Worm (Caenorhabditis elegans) whole organism, L1 larva: ENCODE data around the gene ZK105.1.

Source experiments
- C16A3.4 ChIP-seq: fragments of 150-350 bp; optimal IDR thresholded peaks from 2 replicates; lab custom pipeline; 2014; ENCODE audit warnings: missing biosample characterization, missing genetic modification characterization
- C34B4.2 ChIP-seq: sonication (generic microtip); optimal IDR thresholded peaks from 2 replicates; lab custom pipeline; 2017; ENCODE audit warnings: mild to moderate bottlenecking, missing genetic modification characterization, missing compliant biosample characterization
- F16B12.6 ChIP-seq: fragments of 150-350 bp; optimal IDR thresholded peaks from 2 replicates; lab custom pipeline; 2014; ENCODE audit warnings: missing biosample characterization, missing genetic modification characterization
- alr-1 ChIP-seq: fragments of 200-800 bp; sonication (Bioruptor generic); optimal IDR thresholded peaks from 2 replicates; lab custom pipeline; 2018; ENCODE audit warnings: borderline replicate concordance, mild to moderate bottlenecking, missing genetic modification characterization, missing compliant biosample characterization
- ceh-88 ChIP-seq: fragments of 200-800 bp; sonication (Bioruptor generic); IDR thresholded peaks from 2 replicates; pipeline ENCODE4 v1.3.6; 2022; ENCODE audit warnings: missing genetic modification characterization, missing compliant biosample characterization
- ceh-90 ChIP-seq: sonication (generic microtip); optimal IDR thresholded peaks from 2 replicates; lab custom pipeline; 2016; ENCODE audit warnings: missing genetic modification characterization, missing compliant biosample characterization
- ces-1 ChIP-seq: fragments of 150-350 bp; optimal IDR thresholded peaks from 2 replicates; lab custom pipeline; 2014; ENCODE audit warnings: missing biosample characterization, missing genetic modification reagents, missing genetic modification characterization
- dsc-1 ChIP-seq: sonication (generic microtip); optimal IDR thresholded peaks from 2 replicates; lab custom pipeline; 2016; ENCODE audit warnings: mild to moderate bottlenecking, missing genetic modification characterization, missing compliant biosample characterization
- egl-27 ChIP-seq, 2 experiments: fragments of 150-350 bp in 1 of 2; sonication (generic microtip); optimal IDR thresholded peaks; 3 replicates each; lab custom pipeline; 2017 to 2018; ENCODE audit warnings: missing biosample characterization in 2 of 2, missing genetic modification characterization in 2 of 2, missing genetic modification reagents in 2 of 2
- elt-3 ChIP-seq, 6 experiments: fragments of 150-350 bp in 1 of 6; sonication (generic microtip); optimal IDR thresholded peaks; 2 replicates each; lab custom pipeline; 2017 to 2018; ENCODE audit warnings: missing biosample characterization in 6 of 6, missing genetic modification characterization in 6 of 6, inconsistent platforms in 1 of 6
- fkh-8 ChIP-seq: sonication (generic microtip); optimal IDR thresholded peaks from 2 replicates; lab custom pipeline; 2016; ENCODE audit warnings: mild to moderate bottlenecking, missing genetic modification characterization, missing compliant biosample characterization
- hpl-2 ChIP-seq: fragments of 150-350 bp; optimal IDR thresholded peaks from 2 replicates; lab custom pipeline; 2014; ENCODE audit warnings: missing biosample characterization, missing genetic modification reagents, missing genetic modification characterization
- lin-39 ChIP-seq: fragments of 150-350 bp; optimal IDR thresholded peaks from 2 replicates; lab custom pipeline; 2014; ENCODE audit warnings: missing biosample characterization, missing genetic modification reagents, missing genetic modification characterization
- lir-3 ChIP-seq: sonication (generic microtip); optimal IDR thresholded peaks from 2 replicates; lab custom pipeline; 2016; ENCODE audit warnings: mild to moderate bottlenecking, missing genetic modification characterization, moderate library complexity, missing compliant biosample characterization; ENCODE audit not compliant: poor library complexity
- mab-9 ChIP-seq: fragments of 200-800 bp; sonication (Bioruptor generic); IDR thresholded peaks from 2 replicates; pipeline ENCODE4 v1.3.6; 2022; ENCODE audit warnings: missing genetic modification reagents, missing genetic modification characterization, missing compliant biosample characterization
- mdl-1 ChIP-seq, 2 experiments: fragments of 150-350 bp; optimal IDR thresholded peaks; 2 replicates each; lab custom pipeline; 2014 to 2017; ENCODE audit warnings: missing biosample characterization in 2 of 2, missing genetic modification characterization in 2 of 2, inconsistent platforms in 1 of 2
- mef-2 ChIP-seq: fragments of 150-350 bp; optimal IDR thresholded peaks from 2 replicates; lab custom pipeline; 2014; ENCODE audit warnings: missing biosample characterization, missing genetic modification characterization
- mep-1 ChIP-seq: fragments of 150-350 bp; optimal IDR thresholded peaks from 2 replicates; lab custom pipeline; 2014; ENCODE audit warnings: missing biosample characterization, missing genetic modification characterization
- nhr-12 ChIP-seq: sonication (generic microtip); optimal IDR thresholded peaks from 2 replicates; lab custom pipeline; 2017; ENCODE audit warnings: missing biosample characterization, missing genetic modification characterization
- nhr-237 ChIP-seq: fragments of 150-350 bp; optimal IDR thresholded peaks from 2 replicates; lab custom pipeline; 2014; ENCODE audit warnings: missing biosample characterization, missing genetic modification characterization
- nhr-76 ChIP-seq: sonication (generic microtip); optimal IDR thresholded peaks from 2 replicates; lab custom pipeline; 2017; ENCODE audit warnings: missing biosample characterization, missing genetic modification characterization
- nhr-84 ChIP-seq: sonication (generic microtip); optimal IDR thresholded peaks from 2 replicates; lab custom pipeline; 2017; ENCODE audit warnings: missing biosample characterization, missing genetic modification characterization
- nhr-85 ChIP-seq: sonication (generic microtip); peaks from one replicate; lab custom pipeline; 2016; ENCODE audit warnings: missing genetic modification characterization, inconsistent platforms, missing compliant biosample characterization
- nhr-90 ChIP-seq: sonication (generic microtip); optimal IDR thresholded peaks from 2 replicates; lab custom pipeline; 2016; ENCODE audit warnings: mild to moderate bottlenecking, missing genetic modification characterization, missing compliant biosample characterization; ENCODE audit not compliant: poor library complexity
- pag-3 ChIP-seq: sonication (generic microtip); optimal IDR thresholded peaks from 2 replicates; lab custom pipeline; 2017; ENCODE audit warnings: missing genetic modification characterization, mild to moderate bottlenecking, missing compliant biosample characterization, antibody characterized with exemption, borderline replicate concordance; ENCODE audit not compliant: insufficient read depth
- rnt-1 ChIP-seq: sonication (generic microtip); optimal IDR thresholded peaks from 2 replicates; lab custom pipeline; 2016; ENCODE audit warnings: mild to moderate bottlenecking, missing genetic modification characterization, moderate library complexity, missing compliant biosample characterization
- sox-4 ChIP-seq: sonication (generic microtip); optimal IDR thresholded peaks from 2 replicates; lab custom pipeline; 2016; ENCODE audit warnings: missing genetic modification characterization, missing compliant biosample characterization
- sptf-1 ChIP-seq: fragments of 150-350 bp; optimal IDR thresholded peaks from 2 replicates; lab custom pipeline; 2014; ENCODE audit warnings: missing biosample characterization, missing genetic modification characterization
- sup-37 ChIP-seq: fragments of 200-800 bp; sonication (Bioruptor generic); optimal IDR thresholded peaks from 2 replicates; lab custom pipeline; 2018; ENCODE audit warnings: mild to moderate bottlenecking, missing genetic modification characterization, missing compliant biosample characterization
- swsn-7 ChIP-seq: sonication (generic microtip); optimal IDR thresholded peaks from 2 replicates; lab custom pipeline; 2016; ENCODE audit warnings: missing genetic modification characterization, missing compliant biosample characterization
- tbx-2 ChIP-seq: sonication (generic microtip); optimal IDR thresholded peaks from 2 replicates; lab custom pipeline; 2016; ENCODE audit warnings: missing genetic modification characterization, missing compliant biosample characterization
- tlp-1 ChIP-seq: fragments of 150-350 bp; optimal IDR thresholded peaks from 2 replicates; lab custom pipeline; 2014; ENCODE audit warnings: missing biosample characterization, missing genetic modification characterization
- unc-130 ChIP-seq: fragments of 150-350 bp; optimal IDR thresholded peaks from 2 replicates; lab custom pipeline; 2017; ENCODE audit warnings: missing biosample characterization, missing genetic modification characterization, inconsistent platforms
- unc-30 ChIP-seq: sonication (generic microtip); optimal IDR thresholded peaks from 2 replicates; lab custom pipeline; 2017; ENCODE audit warnings: missing biosample characterization, missing genetic modification characterization
- ztf-11 ChIP-seq, 2 experiments: sonication (generic microtip); optimal IDR thresholded peaks; 2 replicates each; lab custom pipeline; 2016 to 2017; ENCODE audit warnings: missing genetic modification characterization in 2 of 2, missing biosample characterization in 1 of 2, missing compliant biosample characterization in 1 of 2

Gene ZK105.1

ce11 chrV:7686189-7686588 is 27.6 kb upstream of the ZK105.1 start, which contains the start of the genes nhr-94 and nhr-152 (continued):
- TF ChIP-seq F16B12.6 (no peak), mdl-1 (tag; optimal IDR thresholded peaks at IDR 0.05; lab: Kevin White, UChicago) (no peak)
- TF ChIP-seq, all 84 proteins: peak for 11

- TF ChIP-seq sox-4 (tag; lab: Kevin White, UChicago) (no peak), lin-39 (tag; lab: Kevin White, UChicago) (no peak), ztf-11 (tag; optimal IDR thresholded peaks at IDR 0.05; lab: Kevin White, UChicago) (no peak), rnt-1 (tag; lab: Kevin White, UChicago) (no peak), fkh-8 (tag; lab: Kevin White, UChicago) (no peak), alr-1 (tag; lab: Kevin White, UChicago) (no peak), unc-130 (no peak), egl-27 (tag; optimal IDR thresholded peaks at IDR 0.05; lab: Kevin White, UChicago) (no peak), mab-9 (GFP tag; lab: Robert Waterston, UW) (no peak), nhr-90 (tag; lab: Kevin White, UChicago) (no peak), nhr-12 (tag; lab: Kevin White, UChicago) (no peak), dsc-1 (no peak), hpl-2 (GFP tag; lab: Kevin White, UChicago) (no peak), ceh-88 (GFP tag; lab: Robert Waterston, UW) (no peak), nhr-84 (tag; lab: Kevin White, UChicago) (no peak), lir-3 (tag; lab: Kevin White, UChicago) (no peak), swsn-7 (tag; lab: Kevin White, UChicago) (no peak)
These were observed 23.9 kb upstream of the ZK105.1 start, which contains the start of gene C12D5.9 for ce11 chrV:7689888-7690287. TSS of gene C12D5.9 (minus strand) at chrV:7689988.

- no peak for TF ChIP-seq unc-130
- TF ChIP-seq sptf-1 = no peak
- no peak for TF ChIP-seq tbx-2 (tag; lab: Kevin White, UChicago)
- no peak for TF ChIP-seq C16A3.4 (tag; lab: Kevin White, UChicago)
- TF ChIP-seq ces-1 (GFP tag; lab: Kevin White, UChicago) = no peak
- no peak for TF ChIP-seq tlp-1 (tag; lab: Kevin White, UChicago)
- TF ChIP-seq mef-2 (tag; lab: Kevin White, UChicago) = no peak
- no peak for TF ChIP-seq egl-27 (tag; optimal IDR thresholded peaks at IDR 0.05; lab: Kevin White, UChicago)
- TF ChIP-seq unc-30 (tag; lab: Kevin White, UChicago) = no peak
- no peak for TF ChIP-seq ceh-90 (tag; lab: Kevin White, UChicago)
- no peak for TF ChIP-seq nhr-237 (tag; lab: Kevin White, UChicago)
- TF ChIP-seq sup-37 (GFP tag; lab: Kevin White, UChicago) = no peak
- TF ChIP-seq nhr-76 (tag; lab: Kevin White, UChicago) = no peak
These were observed 23.2 kb upstream of the ZK105.1 start for ce11 chrV:7690637-7691036.

ce11 chrV:7693394-7693793 is 20.4 kb upstream of the ZK105.1 start, which contains the start of gene C12D5.10:
TSS of gene C12D5.10 (minus strand) at chrV:7693494.
- TF ChIP-seq elt-3 (tag; optimal IDR thresholded peaks at IDR 0.05; lab: Kevin White, UChicago) (no peak), mep-1 (tag; lab: Kevin White, UChicago) (no peak), sox-4 (tag; lab: Kevin White, UChicago) (no peak), nhr-85 (tag; lab: Kevin White, UChicago) (no peak), unc-130 (no peak), mdl-1 (tag; optimal IDR thresholded peaks at IDR 0.05; lab: Kevin White, UChicago) (no peak), C34B4.2 (tag; lab: Kevin White, UChicago) (no peak)
- TF ChIP-seq, all 84 proteins: peak for 0

ce11 chrV:7696842-7697241 is 16.9 kb upstream of the ZK105.1 start, which contains the start of gene ZK105.3:
TSS of gene ZK105.3 (plus strand) at chrV:7697142.
- TF ChIP-seq ces-1 (GFP tag; lab: Kevin White, UChicago) = no peak
- no peak for TF ChIP-seq pag-3 (tag; lab: Kevin White, UChicago)
- TF ChIP-seq nhr-85 (tag; lab: Kevin White, UChicago) = no peak
